Worm (Caenorhabditis elegans): ENCODE results near the gene Y46G5A.23.

ce11 chrII:12855900-12856299 is 27.1 kb upstream of the Y46G5A.23 start, which contains the start of gene Y46G5A.29:
- TF ChIP-seq B0310.2 (tag; optimal IDR thresholded peaks at IDR 0.05) (no peak), ama-1 (optimal IDR thresholded peaks at IDR 0.05) (no peak), F13C5.2 (tag; optimal IDR thresholded peaks at IDR 0.05) (no peak), hmbx-1 (tag; optimal IDR thresholded peaks at IDR 0.05) (no peak), flt-1 (GFP tag; IDR thresholded peaks at IDR 0.05) (no peak), aly-1 (tag; optimal IDR thresholded peaks at IDR 0.05) (no peak), ets-7 (tag; optimal IDR thresholded peaks at IDR 0.05) (no peak)
